Worm (Caenorhabditis elegans) whole organism, L2 larva: Measurements from ENCODE around the gene T05A8.11.

Experiments used
- aly-2 ChIP-seq: fragments of 150-350 bp; optimal IDR thresholded peaks from 2 replicates; lab custom pipeline; 2014; ENCODE audit warnings: missing biosample characterization, missing genetic modification characterization
- dmd-4 ChIP-seq: sonication (generic microtip); optimal IDR thresholded peaks from 2 replicates; lab custom pipeline; 2017; ENCODE audit warnings: missing biosample characterization, missing genetic modification characterization
- fos-1 ChIP-seq: fragments of 150-350 bp; optimal IDR thresholded peaks from 2 replicates; lab custom pipeline; 2014; ENCODE audit warnings: missing biosample characterization, missing genetic modification characterization
- lsy-2 ChIP-seq, 2 experiments: fragments of 150-350 bp in 1 of 2; sonication (generic microtip) in 1 of 2; optimal IDR thresholded peaks; 2 replicates each; lab custom pipeline; 2014 to 2017; ENCODE audit warnings: missing biosample characterization in 2 of 2, missing genetic modification characterization in 2 of 2
- nhr-10 ChIP-seq: sonication (generic microtip); optimal IDR thresholded peaks from 2 replicates; lab custom pipeline; 2017; ENCODE audit warnings: missing biosample characterization, missing genetic modification characterization
- nhr-21 ChIP-seq: fragments of 150-350 bp; optimal IDR thresholded peaks from 2 replicates; lab custom pipeline; 2014; ENCODE audit warnings: missing biosample characterization, missing genetic modification characterization
- unc-39 ChIP-seq: fragments of 150-350 bp; optimal IDR thresholded peaks from 2 replicates; lab custom pipeline; 2014; ENCODE audit warnings: missing biosample characterization, missing genetic modification characterization
- ztf-11 ChIP-seq: sonication (generic microtip); optimal IDR thresholded peaks from 2 replicates; lab custom pipeline; 2017; ENCODE audit warnings: missing biosample characterization, missing genetic modification characterization

DNA sequence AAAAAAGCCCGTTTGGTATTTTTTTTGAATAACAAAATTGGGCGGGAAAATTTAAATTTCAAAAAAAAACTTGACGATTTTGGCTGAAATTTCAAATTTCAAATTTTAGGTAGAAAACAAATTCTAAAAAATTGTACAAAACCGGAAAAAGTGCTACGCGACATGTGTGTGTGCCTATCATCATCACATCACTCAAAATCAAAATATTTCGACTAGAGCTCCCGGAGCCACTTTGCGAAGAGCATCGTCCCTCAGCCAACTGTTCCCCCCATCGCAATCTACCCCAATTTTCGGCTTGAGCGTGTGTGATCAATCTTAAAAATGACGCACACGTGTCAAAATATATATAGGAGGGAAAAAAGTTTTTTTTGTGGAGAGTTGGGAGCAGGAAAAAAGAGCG is 1.3 kb upstream of the T05A8.11 start:
- TF ChIP-seq dmd-4 (no peak), lsy-2 (tag; optimal IDR thresholded peaks at IDR 0.05; lab: Kevin White, UChicago) (no peak), nhr-21 (no peak), ztf-11 (no peak), fos-1 (no peak), aly-2 (tag; lab: Kevin White, UChicago) (no peak), nhr-10 (tag; lab: Kevin White, UChicago) (no peak), unc-39 (tag; lab: Kevin White, UChicago) (no peak)
